Fruit fly (Drosophila melanogaster) whole organism, embryonic: ENCODE data around the gene dbo.

ENCODE experiments used
- Blimp-1 ChIP-seq: fragments of 200-800 bp; sonication (Bioruptor generic); optimal IDR thresholded peaks from 3 replicates; lab custom pipeline; 2018; ENCODE audit warnings: missing biosample characterization, missing genetic modification characterization, mild to moderate bottlenecking, moderate library complexity, missing genetic modification reagents
- CG10274 ChIP-seq: fragments of 200-800 bp; sonication (Bioruptor generic); optimal IDR thresholded peaks from 3 replicates; lab custom pipeline; 2017; ENCODE audit warnings: missing biosample characterization, mild to moderate bottlenecking, missing genetic modification characterization
- CG10321 ChIP-seq: fragments of 200-800 bp; sonication (Bioruptor generic); IDR thresholded peaks from 2 replicates; pipeline ENCODE4 v1.3.6; 2022; ENCODE audit warnings: missing biosample characterization, missing genetic modification characterization
- CG11093 ChIP-seq: fragments of 200-800 bp; sonication (Bioruptor generic); IDR thresholded peaks from 3 replicates; pipeline ENCODE4 v1.3.6; 2022; ENCODE audit warnings: missing biosample characterization, missing genetic modification characterization
- CG12071 ChIP-seq: fragments of 200-800 bp; sonication (Bioruptor generic); optimal IDR thresholded peaks from 3 replicates; lab custom pipeline; 2018; ENCODE audit warnings: missing biosample characterization, mild to moderate bottlenecking, missing genetic modification characterization
- CG15479 ChIP-seq: fragments of 200-800 bp; sonication (Bioruptor generic); optimal IDR thresholded peaks from 3 replicates; lab custom pipeline; 2019; ENCODE audit warnings: missing biosample characterization, mild to moderate bottlenecking, missing genetic modification characterization, moderate library complexity
- CG2875 ChIP-seq: fragments of 200-800 bp; sonication (Bioruptor generic); optimal IDR thresholded peaks from 2 replicates; lab custom pipeline; 2017; ENCODE audit warnings: missing biosample characterization, mild to moderate bottlenecking, missing genetic modification characterization, missing genetic modification reagents
- CG2889 ChIP-seq: fragments of 200-800 bp; sonication (Bioruptor generic); IDR thresholded peaks from 3 replicates; pipeline ENCODE4 v1.3.6; 2022; ENCODE audit warnings: missing biosample characterization, missing genetic modification characterization
- CG4360 ChIP-seq: fragments of 200-800 bp; sonication (Bioruptor generic); IDR thresholded peaks from 2 replicates; pipeline ENCODE4 v1.3.6; 2022; ENCODE audit warnings: missing biosample characterization, missing genetic modification characterization
- CG4617 ChIP-seq: fragments of 200-800 bp; sonication (Bioruptor generic); optimal IDR thresholded peaks from 3 replicates; lab custom pipeline; 2016; ENCODE audit warnings: missing biosample characterization, missing genetic modification characterization, borderline replicate concordance
- CG4854 ChIP-seq: fragments of 200-800 bp; sonication (Bioruptor generic); optimal IDR thresholded peaks from 2 replicates; lab custom pipeline; 2016; ENCODE audit warnings: missing biosample characterization, missing genetic modification characterization, inconsistent platforms
- CG5180 ChIP-seq: fragments of 200-800 bp; sonication (Bioruptor generic); optimal IDR thresholded peaks from 3 replicates; lab custom pipeline; 2017; ENCODE audit warnings: missing biosample characterization, missing genetic modification characterization, mild to moderate bottlenecking, moderate library complexity, missing genetic modification reagents
- CG7271 ChIP-seq: fragments of 200-800 bp; sonication (Bioruptor generic); optimal IDR thresholded peaks from 2 replicates; lab custom pipeline; 2018; ENCODE audit warnings: missing biosample characterization, mild to moderate bottlenecking, missing genetic modification characterization, moderate library complexity
- CG7372 ChIP-seq: fragments of 200-800 bp; sonication (Bioruptor generic); IDR thresholded peaks from 2 replicates; pipeline ENCODE4 v1.3.6; 2022; ENCODE audit warnings: missing biosample characterization, missing genetic modification characterization
- CG7963 ChIP-seq: fragments of 200-800 bp; sonication (Bioruptor generic); IDR thresholded peaks from 3 replicates; pipeline ENCODE4 v1.3.6; 2022; ENCODE audit warnings: missing biosample characterization, missing genetic modification characterization; ENCODE audit not compliant: partially characterized antibody
- CG9727 ChIP-seq: fragments of 200-800 bp; sonication (Bioruptor generic); optimal IDR thresholded peaks from 3 replicates; lab custom pipeline; 2017; ENCODE audit warnings: missing biosample characterization, mild to moderate bottlenecking, missing genetic modification characterization
- D ChIP-seq, 2 experiments: fragments of 200-800 bp in 1 of 2; fragments of >200 bp in 1 of 2; sonication (Bioruptor generic) in 1 of 2; optimal IDR thresholded peaks; 2 replicates in 1 of 2; 3 replicates in 1 of 2; lab custom pipeline; 2017; ENCODE audit warnings: mild to moderate bottlenecking in 1 of 2, missing biosample characterization in 1 of 2, missing genetic modification characterization in 1 of 2, missing genetic modification reagents in 1 of 2
- D19A ChIP-seq: fragments of 200-800 bp; optimal IDR thresholded peaks from 3 replicates; lab custom pipeline; 2019; ENCODE audit warnings: missing biosample characterization, mild to moderate bottlenecking, missing genetic modification characterization, moderate library complexity
- ERR ChIP-seq: fragments of 200-800 bp; sonication (Bioruptor generic); optimal IDR thresholded peaks from 2 replicates; lab custom pipeline; 2016; ENCODE audit warnings: missing biosample characterization, missing genetic modification characterization
- Fer2 ChIP-seq: fragments of 200-800 bp; sonication (Bioruptor generic); optimal IDR thresholded peaks from 2 replicates; lab custom pipeline; 2018; ENCODE audit warnings: missing biosample characterization, mild to moderate bottlenecking, missing genetic modification characterization, moderate library complexity
- Hr3 ChIP-seq: fragments of 200-800 bp; sonication (Bioruptor generic); optimal IDR thresholded peaks from 3 replicates; lab custom pipeline; 2016; ENCODE audit warnings: missing biosample characterization, missing genetic modification characterization
- Jarid2 ChIP-seq: fragments of 200-800 bp; sonication (Bioruptor generic); optimal IDR thresholded peaks from 3 replicates; lab custom pipeline; 2017; ENCODE audit warnings: mild to moderate bottlenecking, missing biosample characterization, missing genetic modification reagents, missing genetic modification characterization
- Kr ChIP-seq: fragments of 200-800 bp; sonication (Bioruptor generic); optimal IDR thresholded peaks from 2 replicates; lab custom pipeline; 2017; ENCODE audit warnings: missing biosample characterization, mild to moderate bottlenecking, missing genetic modification characterization
- Ptx1 ChIP-seq: fragments of 200-800 bp; sonication (Bioruptor generic); IDR thresholded peaks from 2 replicates; pipeline ENCODE4 v1.3.6; 2022; ENCODE audit warnings: missing biosample characterization, missing genetic modification characterization
- Rx ChIP-seq: fragments of 200-800 bp; sonication (Bioruptor generic); IDR thresholded peaks from 2 replicates; pipeline ENCODE4 v1.3.6; 2022; ENCODE audit warnings: missing biosample characterization, missing genetic modification characterization
- Scr ChIP-seq: fragments of 200-800 bp; sonication (Bioruptor generic); IDR thresholded peaks from 2 replicates; pipeline ENCODE4 v1.3.6; 2022; ENCODE audit warnings: missing biosample characterization, missing genetic modification characterization; ENCODE audit not compliant: partially characterized antibody
- Usf ChIP-seq: fragments of 200-800 bp; sonication (Bioruptor generic); optimal IDR thresholded peaks from 2 replicates; lab custom pipeline; 2017; ENCODE audit warnings: missing genotype, missing biosample characterization, missing genetic modification characterization
- ab ChIP-seq: fragments of 200-800 bp; sonication (Bioruptor generic); optimal IDR thresholded peaks from 2 replicates; lab custom pipeline; 2016; ENCODE audit warnings: missing biosample characterization, missing genetic modification characterization
- abd-A ChIP-seq: fragments of 200-800 bp; sonication (Bioruptor generic); optimal IDR thresholded peaks from 3 replicates; lab custom pipeline; 2019; ENCODE audit warnings: missing biosample characterization, mild to moderate bottlenecking, missing genetic modification characterization, moderate library complexity
- ac ChIP-seq: fragments of 200-800 bp; sonication (Bioruptor generic); optimal IDR thresholded peaks from 3 replicates; lab custom pipeline; 2017; ENCODE audit warnings: missing biosample characterization, mild to moderate bottlenecking, missing genetic modification characterization
- bigmax ChIP-seq: fragments of 200-800 bp; sonication (Bioruptor generic); optimal IDR thresholded peaks from 2 replicates; lab custom pipeline; 2018; ENCODE audit warnings: missing biosample characterization, mild to moderate bottlenecking, missing genetic modification characterization
- cad ChIP-seq: fragments of >200 bp; optimal IDR thresholded peaks from 2 replicates; lab custom pipeline; 2017; ENCODE audit warnings: missing biosample characterization, missing genetic modification characterization
- croc ChIP-seq: fragments of 200-800 bp; sonication (Bioruptor generic); conservative IDR thresholded peaks from 3 replicates; pipeline ENCODE4 v1.3.6; 2022; ENCODE audit warnings: missing biosample characterization, missing genetic modification characterization
- cwo ChIP-seq: fragments of 200-800 bp; sonication (Bioruptor generic); optimal IDR thresholded peaks from 3 replicates; lab custom pipeline; 2017; ENCODE audit warnings: missing biosample characterization, missing genetic modification characterization, mild to moderate bottlenecking, moderate library complexity, missing genetic modification reagents
- gt ChIP-seq: fragments of 200-800 bp; sonication (Bioruptor generic); IDR thresholded peaks from 2 replicates; pipeline ENCODE4 v1.3.6; 2022; ENCODE audit warnings: missing biosample characterization, missing genetic modification characterization
- hb ChIP-seq: fragments of 200-800 bp; sonication (Bioruptor generic); IDR thresholded peaks from 3 replicates; pipeline ENCODE4 v1.3.6; 2022; ENCODE audit warnings: missing biosample characterization, missing genetic modification characterization; ENCODE audit not compliant: partially characterized antibody
- ken ChIP-seq: fragments of 200-800 bp; sonication (Bioruptor generic); IDR thresholded peaks from 3 replicates; pipeline ENCODE4 v1.3.6; 2022; ENCODE audit warnings: missing biosample characterization, missing genetic modification characterization
- odd ChIP-seq: fragments of 200-800 bp; sonication (Bioruptor generic); optimal IDR thresholded peaks from 2 replicates; lab custom pipeline; 2017; ENCODE audit warnings: missing biosample characterization, mild to moderate bottlenecking, missing genetic modification characterization
- onecut ChIP-seq: fragments of 200-800 bp; sonication (Bioruptor generic); IDR thresholded peaks from 2 replicates; pipeline ENCODE4 v1.3.6; 2022; ENCODE audit warnings: missing biosample characterization, missing genetic modification characterization
- prd ChIP-seq, 3 experiments: fragments of >200 bp in 2 of 3; fragments of 200-800 bp in 1 of 3; sonication (Bioruptor generic) in 1 of 3; optimal IDR thresholded peaks in 2 of 3; IDR thresholded peaks in 1 of 3; 2 replicates in 2 of 3; 3 replicates in 1 of 3; pipeline versions ENCODE4 v1.3.6 to Lab custom; 2017 to 2022; ENCODE audit warnings: missing biosample characterization in 1 of 3, missing genetic modification characterization in 1 of 3
- sens ChIP-seq: fragments of 200-800 bp; sonication (Bioruptor generic); peaks from one replicate; lab custom pipeline; 2016; ENCODE audit warnings: missing biosample characterization, missing genetic modification characterization
- shn ChIP-seq: fragments of 200-800 bp; sonication (Bioruptor generic); optimal IDR thresholded peaks from 3 replicates; lab custom pipeline; 2016; ENCODE audit warnings: missing biosample characterization, missing genetic modification characterization
- sob ChIP-seq: fragments of 200-800 bp; sonication (Bioruptor generic); IDR thresholded peaks from 2 replicates; pipeline ENCODE4 v1.3.6; 2022; ENCODE audit warnings: missing biosample characterization, missing genetic modification characterization
- stc ChIP-seq: fragments of 200-800 bp; sonication (Bioruptor generic); IDR thresholded peaks from 2 replicates; pipeline ENCODE4 v1.3.6; 2022; ENCODE audit warnings: missing biosample characterization, missing genetic modification characterization
- tll ChIP-seq, 2 experiments: fragments of 200-800 bp in 1 of 2; fragments of >200 bp in 1 of 2; sonication (Bioruptor generic) in 1 of 2; optimal IDR thresholded peaks; 2 replicates each; lab custom pipeline; 2017 to 2019; ENCODE audit warnings: missing biosample characterization in 2 of 2, missing genetic modification characterization in 2 of 2, mild to moderate bottlenecking in 1 of 2, moderate library complexity in 1 of 2
- tup ChIP-seq: fragments of 200-800 bp; sonication (Bioruptor generic); optimal IDR thresholded peaks from 2 replicates; lab custom pipeline; 2016; ENCODE audit warnings: missing biosample characterization, mild to moderate bottlenecking, missing genetic modification characterization, moderate library complexity
- twi ChIP-seq: fragments of 200-800 bp; optimal IDR thresholded peaks from 2 replicates; lab custom pipeline; 2019; ENCODE audit warnings: missing biosample characterization, mild to moderate bottlenecking, missing genetic modification characterization, moderate library complexity
- wor ChIP-seq: fragments of 200-800 bp; sonication (Bioruptor generic); IDR thresholded peaks from 2 replicates; pipeline ENCODE4 v1.3.6; 2022; ENCODE audit warnings: missing biosample characterization, missing genetic modification characterization
- yki ChIP-seq: fragments of >200 bp; optimal IDR thresholded peaks from 3 replicates; lab custom pipeline; 2018
- zen ChIP-seq: fragments of 200-800 bp; sonication (Bioruptor generic); optimal IDR thresholded peaks from 3 replicates; lab custom pipeline; 2018; ENCODE audit warnings: missing biosample characterization, mild to moderate bottlenecking, missing genetic modification characterization, moderate library complexity

The dbo gene

dm6 chr3L:15802117-15802516, 24.6 kb upstream of the dbo start:
- peak; percentile 94 for TF ChIP-seq D (optimal IDR thresholded peaks at IDR 0.05; lab: Kevin White, UChicago)
- no peak for TF ChIP-seq D (GFP tag; optimal IDR thresholded peaks at IDR 0.05; lab: Kevin White, UChicago)
- peak; percentile 80 for TF ChIP-seq cad (GFP tag; lab: Kevin White, UChicago)
- no peak for TF ChIP-seq shn (GFP tag; lab: Kevin White, UChicago)
- peak; percentile 19 for TF ChIP-seq odd (GFP tag; lab: Kevin White, UChicago)
- no peak for TF ChIP-seq CG7271 (tag; lab: Kevin White, UChicago)
- TF ChIP-seq CG4617, result no peak
- no peak for TF ChIP-seq CG12071 (GFP tag; lab: Kevin White, UChicago)
- no peak for TF ChIP-seq CG5180 (GFP tag; lab: Kevin White, UChicago)
- TF ChIP-seq CG4360 (GFP tag; lab: Robert Waterston, UW), result no peak
- no peak for TF ChIP-seq hb (GFP tag; lab: Robert Waterston, UW)
- TF ChIP-seq Kr (GFP tag; lab: Kevin White, UChicago), result peak; percentile 10
- no peak for TF ChIP-seq Scr (GFP tag; lab: Robert Waterston, UW)
- 0 out of 3 replicates have a peak, but pooled peaks have one; percentile 15 for TF ChIP-seq CG2889 (GFP tag; lab: Robert Waterston, UW)
- TF ChIP-seq CG7372 (GFP tag; lab: Robert Waterston, UW), result no peak
- peak in 1 of 2 experiments; percentile 73 for TF ChIP-seq tll (GFP tag; optimal IDR thresholded peaks at IDR 0.05; lab: Kevin White, UChicago)
- TF ChIP-seq CG4854 (GFP tag; lab: Kevin White, UChicago), result no peak
- TF ChIP-seq zen (tag; lab: Kevin White, UChicago), result peak; percentile 90
- no peak for TF ChIP-seq Fer2 (tag; lab: Kevin White, UChicago)
- no peak for TF ChIP-seq prd (optimal IDR thresholded peaks at IDR 0.05; lab: Kevin White, UChicago)
- peak; percentile 37; the same call in 1 of the 3 replicates for TF ChIP-seq prd (GFP tag; IDR thresholded peaks at IDR 0.05; lab: Robert Waterston, UW)
- TF ChIP-seq CG10321 (GFP tag; lab: Robert Waterston, UW), result no peak
- TF ChIP-seq gt (GFP tag; lab: Robert Waterston, UW), result 0 out of 2 replicates have a peak, but pooled peaks have one; percentile 12
- peak; percentile 4 for TF ChIP-seq CG15479 (GFP tag; lab: Kevin White, UChicago)
- TF ChIP-seq twi, result peak; percentile 62
- TF ChIP-seq wor (GFP tag; lab: Robert Waterston, UW), result no peak
- no peak for TF ChIP-seq croc (GFP tag; lab: Robert Waterston, UW)
- no peak for TF ChIP-seq bigmax (GFP tag; lab: Kevin White, UChicago)
- TF ChIP-seq abd-A (tag; lab: Kevin White, UChicago), result no peak
- TF ChIP-seq ac (GFP tag; lab: Kevin White, UChicago), result peak; percentile 80
- no peak for TF ChIP-seq yki
- TF ChIP-seq CG11093 (GFP tag; lab: Robert Waterston, UW), result no peak
- TF ChIP-seq, all 482 proteins: peak for 12

dm6 chr3L:15802655-15803054, 24.0 kb upstream of the dbo start:
- TF ChIP-seq sob (GFP tag; lab: Robert Waterston, UW) (no peak), Jarid2 (no peak), Usf (no peak), sens (GFP tag; lab: Kevin White, UChicago) (peak; percentile 51), Blimp-1 (GFP tag; lab: Kevin White, UChicago) (no peak), ERR (GFP tag; lab: Kevin White, UChicago) (no peak), stc (no peak), Rx (GFP tag; lab: Robert Waterston, UW) (no peak), ab (GFP tag; lab: Kevin White, UChicago) (no peak), tup (GFP tag; lab: Kevin White, UChicago) (no peak), ken (no peak), CG9727 (GFP tag; lab: Kevin White, UChicago) (peak; percentile 29), CG2875 (no peak), D19A (tag; lab: Kevin White, UChicago) (peak; percentile 20), onecut (GFP tag; lab: Robert Waterston, UW) (no peak), cwo (GFP tag; lab: Kevin White, UChicago) (no peak), Ptx1 (GFP tag; lab: Robert Waterston, UW) (no peak), CG7963 (GFP tag; lab: Robert Waterston, UW) (no peak), Hr3 (GFP tag; lab: Kevin White, UChicago) (no peak), CG10274 (GFP tag; lab: Kevin White, UChicago) (no peak), CG7271 (tag; lab: Kevin White, UChicago) (no peak)
